Fruit fly (Drosophila melanogaster): ENCODE data around the gene Bre1.

The Bre1 gene

DNA sequence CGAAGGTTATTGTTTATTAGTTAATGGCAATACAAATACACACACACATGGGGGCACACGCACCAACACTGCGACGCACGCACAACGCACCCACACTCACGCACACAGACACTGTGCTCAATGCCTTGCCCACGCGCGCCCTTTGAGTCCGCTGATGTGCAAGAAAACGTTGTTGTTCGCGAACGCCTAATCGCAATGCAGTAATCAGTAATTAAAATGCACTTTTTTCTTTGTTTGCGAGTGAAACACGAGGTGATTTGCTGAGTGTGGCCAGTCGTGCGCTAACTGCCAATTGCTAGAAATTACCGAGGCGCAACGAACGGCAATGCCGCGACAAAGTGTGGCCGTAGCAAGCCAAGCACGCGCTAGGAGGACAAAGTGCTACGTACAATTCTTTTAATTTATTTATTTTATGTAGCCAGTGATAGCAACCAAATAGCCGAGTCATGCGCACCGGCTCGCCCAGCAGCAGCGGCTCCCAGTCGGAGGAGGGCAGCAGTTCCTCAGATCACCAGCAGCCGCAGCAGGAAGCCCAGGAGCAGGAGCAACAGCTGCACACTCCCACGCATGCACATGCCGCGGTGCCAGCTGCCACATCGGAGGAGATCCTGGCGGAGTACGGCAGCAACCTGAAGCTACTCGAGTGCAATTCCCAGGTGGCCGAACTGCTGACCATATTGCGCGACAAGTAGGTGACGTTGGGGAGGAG is 16.8 kb upstream of the Bre1 start, which contains the start of the genes S6k and kri (continued):
- TF ChIP-seq CG8290 (GFP tag; optimal IDR thresholded peaks at IDR 0.05) (peak; percentile 10), CG8290 (tag; optimal IDR thresholded peaks at IDR 0.05) (peak in 1 of 2 experiments; percentile 67), MESR4 (GFP tag; optimal IDR thresholded peaks at IDR 0.05) (peak; percentile 99), CG11247 (GFP tag; IDR thresholded peaks at IDR 0.05) (no peak), nerfin-2 (GFP tag; IDR thresholded peaks at IDR 0.05; ENCODE audit: partially characterized antibody) (0 out of 2 replicates have a peak, but pooled peaks have one; percentile 10), scrt (GFP tag; optimal IDR thresholded peaks at IDR 0.05) (peak; percentile 55), CG17829 (tag; optimal IDR thresholded peaks at IDR 0.05) (peak; percentile 22), Fer1 (GFP tag; optimal IDR thresholded peaks at IDR 0.05) (peak; percentile 69), Sry-β (GFP tag; optimal IDR thresholded peaks at IDR 0.05) (no peak), sob (GFP tag; IDR thresholded peaks at IDR 0.05) (no peak), Adf1 (GFP tag; IDR thresholded peaks at IDR 0.05) (no peak), prd (optimal IDR thresholded peaks at IDR 0.05) (no peak), prd (GFP tag; IDR thresholded peaks at IDR 0.05) (no peak), CG17612 (GFP tag; IDR thresholded peaks at IDR 0.05) (no peak), CG10959 (GFP tag; IDR thresholded peaks at IDR 0.05) (no peak), CG10321 (GFP tag; IDR thresholded peaks at IDR 0.05) (no peak), CG34422 (GFP tag; IDR thresholded peaks at IDR 0.05) (peak; percentile 38; the same call in 1 of the 3 replicates), disco-r (GFP tag; optimal IDR thresholded peaks at IDR 0.05) (no peak), luna (GFP tag; optimal IDR thresholded peaks at IDR 0.05) (no peak), CG12219 (GFP tag; optimal IDR thresholded peaks at IDR 0.05) (no peak), CG18619 (GFP tag; optimal IDR thresholded peaks at IDR 0.05) (no peak), gem (tag; optimal IDR thresholded peaks at IDR 0.05) (no peak), mld (GFP tag; IDR thresholded peaks at IDR 0.05; ENCODE audit: partially characterized antibody) (0 out of 3 replicates have a peak, but pooled peaks have one; percentile 33), CG4820 (GFP tag; optimal IDR thresholded peaks at IDR 0.05) (no peak), lola (GFP tag; optimal IDR thresholded peaks at IDR 0.05) (no peak), Rfx (GFP tag; IDR thresholded peaks at IDR 0.05) (peak; percentile 31; the same call in 1 of the 2 replicates), CG18262 (tag; optimal IDR thresholded peaks at IDR 0.05) (no peak), CG14860 (GFP tag; IDR thresholded peaks at IDR 0.05; ENCODE audit: partially characterized antibody) (no peak), ewg (GFP tag; optimal IDR thresholded peaks at IDR 0.05) (peak; percentile 76), twi (tag; optimal IDR thresholded peaks at IDR 0.05) (no peak), CG43689 (GFP tag; IDR thresholded peaks at IDR 0.05) (no peak), PHDP (tag; optimal IDR thresholded peaks at IDR 0.05) (peak; percentile 20), CG30403 (GFP tag; optimal IDR thresholded peaks at IDR 0.05) (no peak), dimm (GFP tag; IDR thresholded peaks at IDR 0.05) (no peak), bbx (GFP tag; IDR thresholded peaks at IDR 0.05; ENCODE audit: partially characterized antibody) (no peak), grn (GFP tag; optimal IDR thresholded peaks at IDR 0.05) (peak; percentile 36), CG13123 (GFP tag; optimal IDR thresholded peaks at IDR 0.05) (no peak), CG2116 (GFP tag; optimal IDR thresholded peaks at IDR 0.05) (peak; percentile 27), CG15514 (GFP tag; optimal IDR thresholded peaks at IDR 0.05) (peak; percentile 45), dysf (GFP tag; IDR thresholded peaks at IDR 0.05) (no peak), HHEX (GFP tag; optimal IDR thresholded peaks at IDR 0.05) (peak; percentile 5), CG3726 (GFP tag; IDR thresholded peaks at IDR 0.05) (no peak), CG8478 (optimal IDR thresholded peaks at IDR 0.05) (peak; percentile 62), CG10209 (GFP tag; optimal IDR thresholded peaks at IDR 0.05) (peak; percentile 25), CG7357 (GFP tag; IDR thresholded peaks at IDR 0.05) (no peak), CG16863 (GFP tag; optimal IDR thresholded peaks at IDR 0.05) (no peak), CG14710 (tag; optimal IDR thresholded peaks at IDR 0.05) (peak; percentile 52), ap (GFP tag; IDR thresholded peaks at IDR 0.05) (no peak), CTCF (GFP tag; optimal IDR thresholded peaks at IDR 0.05) (no peak), CG12299 (tag; optimal IDR thresholded peaks at IDR 0.05) (peak; percentile 62), vfl (GFP tag; optimal IDR thresholded peaks at IDR 0.05) (no peak)

Measured in whole organism, embryonic.